Worm (Caenorhabditis elegans) whole organism, L3 larva: Measurements from ENCODE around the gene Y39A3A.2.

Source experiments
- ZK546.5 ChIP-seq: sonication (generic microtip); optimal IDR thresholded peaks from 2 replicates; lab custom pipeline; 2017; ENCODE audit warnings: missing biosample characterization, missing genetic modification characterization
- elt-2 ChIP-seq: sonication (generic microtip); optimal IDR thresholded peaks from 2 replicates; lab custom pipeline; 2016; ENCODE audit warnings: missing genetic modification reagents, mild to moderate bottlenecking, missing genetic modification characterization, missing compliant biosample characterization
- lin-39 ChIP-seq: fragments of 150-350 bp; optimal IDR thresholded peaks from 2 replicates; lab custom pipeline; 2018; ENCODE audit warnings: missing biosample characterization, missing genetic modification reagents, missing genetic modification characterization
- nhr-11 ChIP-seq: fragments of 150-350 bp; optimal IDR thresholded peaks from 2 replicates; lab custom pipeline; 2014; ENCODE audit warnings: missing biosample characterization, missing genetic modification characterization
- nhr-76 ChIP-seq: fragments of 150-350 bp; sonication (generic microtip); optimal IDR thresholded peaks from 5 replicates; lab custom pipeline; 2014; ENCODE audit warnings: missing biosample characterization, missing genetic modification characterization
- snpc-4 ChIP-seq: fragments of 150-350 bp; optimal IDR thresholded peaks from 2 replicates; lab custom pipeline; 2014; ENCODE audit warnings: missing biosample characterization, missing genetic modification characterization
- unc-62 ChIP-seq: fragments of 150-350 bp; sonication (generic microtip); optimal IDR thresholded peaks from 4 replicates; lab custom pipeline; 2014; ENCODE audit warnings: missing biosample characterization, missing genetic modification reagents, missing genetic modification characterization

ce11 chrIII:2008894-2009293, 48.6 kb downstream of the Y39A3A.2 start:
- no peak for TF ChIP-seq nhr-76 (tag; lab: Kevin White, UChicago)
- no peak for TF ChIP-seq elt-2 (tag; lab: Kevin White, UChicago)
- TF ChIP-seq unc-62 (GFP tag; lab: Kevin White, UChicago) = no peak
- TF ChIP-seq snpc-4 (tag; lab: Kevin White, UChicago) = no peak
- no peak for TF ChIP-seq ZK546.5 (tag; lab: Kevin White, UChicago)
- no peak for TF ChIP-seq nhr-11
- no peak for TF ChIP-seq lin-39 (tag; lab: Kevin White, UChicago)
